Fruit fly (Drosophila melanogaster) whole organism, embryonic: Measurements from ENCODE around the gene Snx17.
A peak's percentile ranks its signal among the peaks of the same experiment; 100 is the strongest.

Source experiments
- Antp ChIP-seq: fragments of 200-800 bp; sonication (Bioruptor generic); optimal IDR thresholded peaks from 3 replicates; lab custom pipeline; 2016; ENCODE audit warnings: missing biosample characterization, missing genetic modification characterization
- B-H2 ChIP-seq: fragments of 200-800 bp; sonication (Bioruptor generic); optimal IDR thresholded peaks from 2 replicates; lab custom pipeline; 2018; ENCODE audit warnings: missing biosample characterization, mild to moderate bottlenecking, missing genetic modification characterization
- Bteb2 ChIP-seq: fragments of 200-800 bp; sonication (Bioruptor generic); optimal IDR thresholded peaks from 2 replicates; lab custom pipeline; 2016; ENCODE audit warnings: missing biosample characterization, missing genetic modification characterization
- CG10431 ChIP-seq: fragments of 200-800 bp; sonication (Bioruptor generic); optimal IDR thresholded peaks from 3 replicates; lab custom pipeline; 2018; ENCODE audit warnings: missing biosample characterization, mild to moderate bottlenecking, missing genetic modification characterization
- CG13296 ChIP-seq: fragments of 200-800 bp; sonication (Bioruptor generic); optimal IDR thresholded peaks from 3 replicates; lab custom pipeline; 2018; ENCODE audit warnings: missing biosample characterization, mild to moderate bottlenecking, missing genetic modification characterization
- CG13775 ChIP-seq: fragments of 200-800 bp; sonication (Bioruptor generic); optimal IDR thresholded peaks from 3 replicates; lab custom pipeline; 2017; ENCODE audit warnings: missing biosample characterization, mild to moderate bottlenecking, missing genetic modification characterization
- CG15479 ChIP-seq: fragments of 200-800 bp; sonication (Bioruptor generic); optimal IDR thresholded peaks from 3 replicates; lab custom pipeline; 2019; ENCODE audit warnings: missing biosample characterization, mild to moderate bottlenecking, missing genetic modification characterization, moderate library complexity
- CG1603 ChIP-seq: fragments of 200-800 bp; sonication (Bioruptor generic); optimal IDR thresholded peaks from 2 replicates; lab custom pipeline; 2019; ENCODE audit warnings: missing biosample characterization, mild to moderate bottlenecking, missing genetic modification characterization, moderate library complexity
- CG2116 ChIP-seq: fragments of 200-800 bp; sonication (Bioruptor generic); optimal IDR thresholded peaks from 3 replicates; lab custom pipeline; 2018; ENCODE audit warnings: missing biosample characterization, mild to moderate bottlenecking, missing genetic modification characterization
- CG30403 ChIP-seq: fragments of 200-800 bp; sonication (Bioruptor generic); optimal IDR thresholded peaks from 3 replicates; lab custom pipeline; 2016; ENCODE audit warnings: missing biosample characterization, missing genetic modification characterization
- CG3065 ChIP-seq: fragments of 200-800 bp; sonication (Bioruptor generic); optimal IDR thresholded peaks from 2 replicates; lab custom pipeline; 2016; ENCODE audit warnings: missing biosample characterization, missing genetic modification characterization
- CG32532 ChIP-seq: fragments of 200-800 bp; sonication (Bioruptor generic); IDR thresholded peaks from 2 replicates; pipeline ENCODE4 v1.3.6; 2022; ENCODE audit warnings: missing biosample characterization, missing genetic modification characterization
- CG3838 ChIP-seq: fragments of 200-800 bp; sonication (Bioruptor generic); optimal IDR thresholded peaks from 3 replicates; lab custom pipeline; 2016; ENCODE audit warnings: missing biosample characterization, missing genetic modification characterization
- CG4282 ChIP-seq: fragments of 200-800 bp; sonication (Bioruptor generic); optimal IDR thresholded peaks from 2 replicates; lab custom pipeline; 2016; ENCODE audit warnings: missing biosample characterization, missing genetic modification characterization
- CG4360 ChIP-seq: fragments of 200-800 bp; sonication (Bioruptor generic); IDR thresholded peaks from 2 replicates; pipeline ENCODE4 v1.3.6; 2022; ENCODE audit warnings: missing biosample characterization, missing genetic modification characterization
- CG6765 ChIP-seq: fragments of 200-800 bp; sonication (Bioruptor generic); optimal IDR thresholded peaks from 3 replicates; lab custom pipeline; 2017; ENCODE audit warnings: missing biosample characterization, mild to moderate bottlenecking, missing genetic modification characterization
- CG6813 ChIP-seq: fragments of 200-800 bp; sonication (Bioruptor generic); optimal IDR thresholded peaks from 2 replicates; lab custom pipeline; 2017; ENCODE audit warnings: missing biosample characterization, missing genetic modification characterization, mild to moderate bottlenecking, moderate library complexity, missing genetic modification reagents
- CG7556 ChIP-seq: fragments of 200-800 bp; sonication (Bioruptor generic); optimal IDR thresholded peaks from 2 replicates; lab custom pipeline; 2017; ENCODE audit warnings: missing biosample characterization, mild to moderate bottlenecking, missing genetic modification characterization
- CG9817 ChIP-seq: fragments of 200-800 bp; sonication (Bioruptor generic); optimal IDR thresholded peaks from 2 replicates; lab custom pipeline; 2018; ENCODE audit warnings: missing biosample characterization, mild to moderate bottlenecking, missing genetic modification characterization, moderate library complexity
- CTCF ChIP-seq: fragments of 200-800 bp; sonication (Bioruptor generic); optimal IDR thresholded peaks from 2 replicates; lab custom pipeline; 2017; ENCODE audit warnings: missing biosample characterization, mild to moderate bottlenecking, missing genetic modification characterization, moderate library complexity
- Dbx ChIP-seq: fragments of 200-800 bp; sonication (Bioruptor generic); IDR thresholded peaks from 3 replicates; pipeline ENCODE4 v1.3.6; 2022; ENCODE audit warnings: missing biosample characterization, missing genetic modification characterization
- Deaf1 ChIP-seq: fragments of 200-800 bp; optimal IDR thresholded peaks from 3 replicates; lab custom pipeline; 2019; ENCODE audit warnings: missing biosample characterization, mild to moderate bottlenecking, missing genetic modification characterization, moderate library complexity
- Ets65A ChIP-seq: fragments of 200-800 bp; sonication (Bioruptor generic); peaks from one replicate; lab custom pipeline; 2016; ENCODE audit warnings: missing biosample characterization, missing genetic modification characterization
- Gug ChIP-seq: fragments of 200-800 bp; sonication (Bioruptor generic); IDR thresholded peaks from 4 replicates; pipeline ENCODE4 v1.3.6; 2022; ENCODE audit warnings: missing biosample characterization, missing genetic modification characterization
- HLH54F ChIP-seq: fragments of 200-800 bp; sonication (Bioruptor generic); optimal IDR thresholded peaks from 3 replicates; lab custom pipeline; 2016; ENCODE audit warnings: missing biosample characterization, missing genetic modification characterization
- Hr39 ChIP-seq: fragments of >200 bp; optimal IDR thresholded peaks from 2 replicates; lab custom pipeline; 2017
- MTF-1 ChIP-seq: fragments of 200-800 bp; sonication (Bioruptor generic); optimal IDR thresholded peaks from 2 replicates; lab custom pipeline; 2018; ENCODE audit warnings: missing biosample characterization, mild to moderate bottlenecking, missing genetic modification characterization, borderline replicate concordance
- Myb ChIP-seq: fragments of 200-800 bp; sonication (Bioruptor generic); optimal IDR thresholded peaks from 2 replicates; lab custom pipeline; 2016; ENCODE audit warnings: missing biosample characterization, missing genetic modification characterization
- Neu2 ChIP-seq: fragments of 200-800 bp; sonication (Bioruptor generic); optimal IDR thresholded peaks from 3 replicates; lab custom pipeline; 2016; ENCODE audit warnings: missing biosample characterization, missing genetic modification characterization, borderline replicate concordance
- Ravus ChIP-seq: fragments of 200-800 bp; sonication (Bioruptor generic); IDR thresholded peaks from 2 replicates; pipeline ENCODE4 v1.3.6; 2022; ENCODE audit warnings: missing biosample characterization, missing genetic modification characterization
- abd-A ChIP-seq: fragments of 200-800 bp; sonication (Bioruptor generic); optimal IDR thresholded peaks from 3 replicates; lab custom pipeline; 2019; ENCODE audit warnings: missing biosample characterization, mild to moderate bottlenecking, missing genetic modification characterization, moderate library complexity
- bab2 ChIP-seq: fragments of 200-800 bp; sonication (Bioruptor generic); optimal IDR thresholded peaks from 2 replicates; lab custom pipeline; 2016; ENCODE audit warnings: missing biosample characterization, missing genetic modification characterization
- bigmax ChIP-seq: fragments of 200-800 bp; sonication (Bioruptor generic); optimal IDR thresholded peaks from 2 replicates; lab custom pipeline; 2018; ENCODE audit warnings: missing biosample characterization, mild to moderate bottlenecking, missing genetic modification characterization
- bsh ChIP-seq, 2 experiments: fragments of 200-800 bp; sonication (Bioruptor generic); optimal IDR thresholded peaks; 2 replicates each; lab custom pipeline; 2017 to 2018; ENCODE audit warnings: mild to moderate bottlenecking in 2 of 2, missing biosample characterization in 2 of 2, missing genetic modification characterization in 2 of 2, moderate library complexity in 1 of 2
- fu2 ChIP-seq: fragments of 200-800 bp; sonication (Bioruptor generic); optimal IDR thresholded peaks from 2 replicates; lab custom pipeline; 2016; ENCODE audit warnings: missing biosample characterization, missing genetic modification characterization
- gce ChIP-seq: fragments of 200-800 bp; sonication (Bioruptor generic); IDR thresholded peaks from 3 replicates; pipeline ENCODE4 v1.3.6; 2022; ENCODE audit warnings: missing biosample characterization, missing genetic modification characterization
- gem ChIP-seq: fragments of 200-800 bp; sonication (Bioruptor generic); optimal IDR thresholded peaks from 2 replicates; lab custom pipeline; 2019; ENCODE audit warnings: missing biosample characterization, mild to moderate bottlenecking, missing genetic modification characterization, moderate library complexity
- h ChIP-seq: fragments of >200 bp; optimal IDR thresholded peaks from 2 replicates; lab custom pipeline; 2017
- pan ChIP-seq, 4 experiments: fragments of >200 bp in 3 of 4; fragments of 200-800 bp in 1 of 4; sonication (Bioruptor generic) in 1 of 4; optimal IDR thresholded peaks in 3 of 4; IDR thresholded peaks in 1 of 4; 2 replicates each; pipeline versions ENCODE4 v1.3.6 to Lab custom; 2017 to 2022; ENCODE audit warnings: missing biosample characterization in 2 of 4, missing genetic modification characterization in 2 of 4, mixed read lengths in 1 of 4
- pita ChIP-seq: fragments of 200-800 bp; sonication (Bioruptor generic); optimal IDR thresholded peaks from 2 replicates; lab custom pipeline; 2017; ENCODE audit warnings: missing biosample characterization, mild to moderate bottlenecking, missing genetic modification characterization
- ro ChIP-seq: fragments of 200-800 bp; sonication (Bioruptor generic); IDR thresholded peaks from 2 replicates; pipeline ENCODE4 v1.3.6; 2022; ENCODE audit warnings: missing biosample characterization, missing genetic modification characterization
- sna ChIP-seq: fragments of 200-800 bp; sonication (Bioruptor generic); IDR thresholded peaks from 2 replicates; pipeline ENCODE4 v1.3.6; 2022; ENCODE audit warnings: missing biosample characterization, missing genetic modification characterization; ENCODE audit not compliant: partially characterized antibody
- sug ChIP-seq: fragments of 200-800 bp; optimal IDR thresholded peaks from 2 replicates; lab custom pipeline; 2019; ENCODE audit warnings: missing biosample characterization, mild to moderate bottlenecking, missing genetic modification characterization, moderate library complexity
- unpg ChIP-seq: fragments of 200-800 bp; sonication (Bioruptor generic); optimal IDR thresholded peaks from 3 replicates; lab custom pipeline; 2018; ENCODE audit warnings: missing biosample characterization, mild to moderate bottlenecking, missing genetic modification characterization, moderate library complexity
- usp ChIP-seq: fragments of >200 bp; optimal IDR thresholded peaks from 2 replicates; lab custom pipeline; 2017; ENCODE audit warnings: missing biosample characterization, missing genetic modification characterization
- vvl ChIP-seq: fragments of 200-800 bp; sonication (Bioruptor generic); IDR thresholded peaks from 2 replicates; pipeline ENCODE4 v1.3.6; 2022; ENCODE audit warnings: missing biosample characterization, missing genetic modification characterization

Snx17 gene

dm6 chr2L:10210631-10211557, 4.1 kb upstream of the Snx17 start, which contains the start of the genes CG5727 and ath (continued):
- TF ChIP-seq pan (optimal IDR thresholded peaks at IDR 0.05; lab: Kevin White, UChicago), result no peak
- TF ChIP-seq pan (GFP tag; optimal IDR thresholded peaks at IDR 0.05 in 1 of 2, IDR thresholded peaks at IDR 0.05 in 1 of 2), result no peak
- peak; percentile 18 for TF ChIP-seq CG13775
- no peak for TF ChIP-seq bab2 (GFP tag; lab: Kevin White, UChicago)
- no peak for TF ChIP-seq CG15479
- peak; percentile 51 for TF ChIP-seq CG13296 (GFP tag; lab: Kevin White, UChicago)
- TF ChIP-seq Dbx (GFP tag; lab: Robert Waterston, UW), result no peak
- TF ChIP-seq CG32532 (GFP tag; lab: Robert Waterston, UW), result peak; percentile 16; the same call in 1 of the 2 replicates
- TF ChIP-seq, all 482 proteins: peak for 49

- TF ChIP-seq Bteb2 (GFP tag; lab: Kevin White, UChicago) (no peak), Neu2 (no peak), CG7556 (no peak), usp (GFP tag; lab: Kevin White, UChicago) (no peak), CTCF (GFP tag; lab: Kevin White, UChicago) (no peak), Antp (GFP tag; lab: Kevin White, UChicago) (no peak), vvl (peak; percentile 39), CG30403 (GFP tag; lab: Kevin White, UChicago) (no peak), bigmax (GFP tag; lab: Kevin White, UChicago) (no peak), gem (peak; percentile 8), CG2116 (GFP tag; lab: Kevin White, UChicago) (no peak), gce (GFP tag; lab: Robert Waterston, UW) (no peak), MTF-1 (no peak), CG6813 (GFP tag; lab: Kevin White, UChicago) (no peak), CG4360 (GFP tag; lab: Robert Waterston, UW) (no peak), abd-A (tag; lab: Kevin White, UChicago) (no peak), h (lab: Kevin White, UChicago) (no peak), Gug (no peak), B-H2 (GFP tag; lab: Kevin White, UChicago) (peak; percentile 7), Deaf1 (tag; lab: Kevin White, UChicago) (no peak), CG4282 (GFP tag; lab: Kevin White, UChicago) (no peak), Myb (GFP tag; lab: Kevin White, UChicago) (no peak), HLH54F (GFP tag; lab: Kevin White, UChicago) (no peak), sug (tag; lab: Kevin White, UChicago) (no peak), fu2 (no peak), CG6765 (GFP tag; lab: Kevin White, UChicago) (no peak), unpg (no peak), bsh (GFP tag; optimal IDR thresholded peaks at IDR 0.05; lab: Kevin White, UChicago) (no peak), CG3065 (GFP tag; lab: Kevin White, UChicago) (no peak), CG3838 (GFP tag; lab: Kevin White, UChicago) (no peak), CG1603 (tag; lab: Kevin White, UChicago) (no peak), Hr39 (no peak), Ets65A (GFP tag; lab: Kevin White, UChicago) (no peak), Ravus (GFP tag; lab: Robert Waterston, UW) (no peak), ro (GFP tag; lab: Robert Waterston, UW) (no peak), CG10431 (GFP tag; lab: Kevin White, UChicago) (no peak), CG9817 (tag; lab: Kevin White, UChicago) (no peak), sna (GFP tag; lab: Robert Waterston, UW) (no peak), pita (no peak)
Measured at dm6 chr2L:10208799-10209794, 2.3 kb upstream of the Snx17 start, which contains the start of gene CG5731. Gene CG5731 (minus strand): TSS chr2L:10209744.
